Worm (Caenorhabditis elegans): ENCODE results near the gene F54B11.11.

- no peak for TF ChIP-seq ceh-28 (tag; optimal IDR thresholded peaks at IDR 0.05)
- no peak for TF ChIP-seq pqm-1 (tag; optimal IDR thresholded peaks at IDR 0.05)
- no peak for TF ChIP-seq mdl-1 (tag; optimal IDR thresholded peaks at IDR 0.05)
- TF ChIP-seq fkh-10 (GFP tag; optimal IDR thresholded peaks at IDR 0.05) = no peak
- TF ChIP-seq elt-2 (tag; optimal IDR thresholded peaks at IDR 0.05) = no peak
- TF ChIP-seq fkh-2 (tag; optimal IDR thresholded peaks at IDR 0.05) = no peak
- no peak for TF ChIP-seq egl-27 (tag; optimal IDR thresholded peaks at IDR 0.05)
- TF ChIP-seq pha-4 (tag; optimal IDR thresholded peaks at IDR 0.05) = no peak
- no peak for TF ChIP-seq unc-62 (GFP tag; optimal IDR thresholded peaks at IDR 0.05)
- TF ChIP-seq ceh-82 (tag; optimal IDR thresholded peaks at IDR 0.05) = no peak
- TF ChIP-seq jun-1 (tag; optimal IDR thresholded peaks at IDR 0.05) = no peak
Observed at ce11 chrX:13600136-13600535, 21.6 kb downstream of the F54B11.11 start, which contains the start of gene F54B11.7.

All from whole organism, L3 larva.